Fruit fly (Drosophila melanogaster) whole organism, embryonic: Measurements from ENCODE around the gene CoRest.

Experiments used
- Antp ChIP-seq: fragments of 200-800 bp; sonication (Bioruptor generic); optimal IDR thresholded peaks from 3 replicates; lab custom pipeline; 2016; ENCODE audit warnings: missing biosample characterization, missing genetic modification characterization
- CG1024 ChIP-seq: fragments of 200-800 bp; sonication (Bioruptor generic); IDR thresholded peaks from 2 replicates; pipeline ENCODE4 v1.3.6; 2022; ENCODE audit warnings: missing biosample characterization, missing genetic modification characterization
- CG11398 ChIP-seq: fragments of 200-800 bp; sonication (Bioruptor generic); optimal IDR thresholded peaks from 2 replicates; lab custom pipeline; 2016; ENCODE audit warnings: missing biosample characterization, missing genetic modification characterization
- CG11456 ChIP-seq: fragments of 200-800 bp; sonication (Bioruptor generic); IDR thresholded peaks from 3 replicates; pipeline ENCODE4 v1.3.6; 2022; ENCODE audit warnings: missing biosample characterization, missing genetic modification characterization
- CG11504 ChIP-seq: fragments of 200-800 bp; sonication (Bioruptor generic); optimal IDR thresholded peaks from 3 replicates; lab custom pipeline; 2019; ENCODE audit warnings: missing biosample characterization, mild to moderate bottlenecking, missing genetic modification characterization, moderate library complexity
- CG11723 ChIP-seq: fragments of 200-800 bp; sonication (Bioruptor generic); optimal IDR thresholded peaks from 2 replicates; lab custom pipeline; 2017; ENCODE audit warnings: missing biosample characterization, mild to moderate bottlenecking, missing genetic modification characterization
- CG12659 ChIP-seq: fragments of 200-800 bp; sonication (Bioruptor generic); optimal IDR thresholded peaks from 3 replicates; lab custom pipeline; 2017; ENCODE audit warnings: mild to moderate bottlenecking, missing biosample characterization, missing genetic modification reagents, missing genetic modification characterization
- CG13624 ChIP-seq: fragments of 200-800 bp; sonication (Bioruptor generic); optimal IDR thresholded peaks from 2 replicates; lab custom pipeline; 2016; ENCODE audit warnings: missing biosample characterization, missing genetic modification characterization
- CG14441 ChIP-seq: fragments of 200-800 bp; sonication (Bioruptor generic); IDR thresholded peaks from 2 replicates; pipeline ENCODE4 v1.3.6; 2022; ENCODE audit warnings: missing biosample characterization, missing genetic modification characterization
- CG14965 ChIP-seq: fragments of 200-800 bp; sonication (Bioruptor generic); optimal IDR thresholded peaks from 2 replicates; lab custom pipeline; 2016; ENCODE audit warnings: missing biosample characterization, missing genetic modification characterization, borderline replicate concordance
- CG1603 ChIP-seq: fragments of 200-800 bp; sonication (Bioruptor generic); optimal IDR thresholded peaks from 2 replicates; lab custom pipeline; 2019; ENCODE audit warnings: missing biosample characterization, mild to moderate bottlenecking, missing genetic modification characterization, moderate library complexity
- CG17186 ChIP-seq: fragments of 200-800 bp; sonication (Bioruptor generic); optimal IDR thresholded peaks from 3 replicates; lab custom pipeline; 2017; ENCODE audit warnings: missing biosample characterization, missing genetic modification reagents, missing genetic modification characterization
- CG2120 ChIP-seq: fragments of 200-800 bp; sonication (Bioruptor generic); optimal IDR thresholded peaks from 3 replicates; lab custom pipeline; 2016; ENCODE audit warnings: missing biosample characterization, missing genetic modification characterization
- CG2129 ChIP-seq: fragments of 200-800 bp; sonication (Bioruptor generic); IDR thresholded peaks from 2 replicates; pipeline ENCODE4 v1.3.6; 2022; ENCODE audit warnings: missing biosample characterization, missing genetic modification characterization; ENCODE audit not compliant: partially characterized antibody
- CG2712 ChIP-seq: fragments of 200-800 bp; optimal IDR thresholded peaks from 3 replicates; lab custom pipeline; 2019; ENCODE audit warnings: missing biosample characterization, mild to moderate bottlenecking, missing genetic modification characterization, moderate library complexity
- CG31224 ChIP-seq: fragments of 200-800 bp; sonication (Bioruptor generic); IDR thresholded peaks from 2 replicates; pipeline ENCODE4 v1.3.6; 2022; ENCODE audit warnings: missing biosample characterization, missing genetic modification characterization
- CG42726 ChIP-seq: fragments of 200-800 bp; sonication (Bioruptor generic); IDR thresholded peaks from 2 replicates; pipeline ENCODE4 v1.3.6; 2022; ENCODE audit warnings: missing biosample characterization, missing genetic modification characterization; ENCODE audit not compliant: partially characterized antibody
- CG6175 ChIP-seq: fragments of 200-800 bp; sonication (Bioruptor generic); IDR thresholded peaks from 3 replicates; pipeline ENCODE4 v1.3.6; 2022; ENCODE audit warnings: missing biosample characterization, missing genetic modification characterization
- CG7357 ChIP-seq: fragments of 200-800 bp; sonication (Bioruptor generic); IDR thresholded peaks from 3 replicates; pipeline ENCODE4 v1.3.6; 2022; ENCODE audit warnings: missing biosample characterization, missing genetic modification characterization
- CG8944 ChIP-seq: fragments of 200-800 bp; sonication (Bioruptor generic); optimal IDR thresholded peaks from 3 replicates; lab custom pipeline; 2016; ENCODE audit warnings: missing biosample characterization, missing genetic modification characterization
- CG9437 ChIP-seq: fragments of 200-800 bp; sonication (Bioruptor generic); optimal IDR thresholded peaks from 2 replicates; lab custom pipeline; 2018; ENCODE audit warnings: missing biosample characterization, mild to moderate bottlenecking, missing genetic modification characterization
- Dip3 ChIP-seq: fragments of 200-800 bp; sonication (Bioruptor generic); optimal IDR thresholded peaks from 3 replicates; lab custom pipeline; 2016; ENCODE audit warnings: missing biosample characterization, missing genetic modification characterization
- Ets65A ChIP-seq: fragments of 200-800 bp; sonication (Bioruptor generic); peaks from one replicate; lab custom pipeline; 2016; ENCODE audit warnings: missing biosample characterization, missing genetic modification characterization
- Fer1 ChIP-seq: fragments of 200-800 bp; sonication (Bioruptor generic); optimal IDR thresholded peaks from 2 replicates; lab custom pipeline; 2017; ENCODE audit warnings: missing biosample characterization, mild to moderate bottlenecking, missing genetic modification characterization
- H15 ChIP-seq: fragments of 200-800 bp; sonication (Bioruptor generic); IDR thresholded peaks from 3 replicates; pipeline ENCODE4 v1.3.6; 2022; ENCODE audit warnings: missing biosample characterization, missing genetic modification characterization
- HLH54F ChIP-seq: fragments of 200-800 bp; sonication (Bioruptor generic); optimal IDR thresholded peaks from 3 replicates; lab custom pipeline; 2016; ENCODE audit warnings: missing biosample characterization, missing genetic modification characterization
- HmgZ ChIP-seq: fragments of 200-800 bp; sonication (Bioruptor generic); optimal IDR thresholded peaks from 2 replicates; lab custom pipeline; 2018; ENCODE audit warnings: missing biosample characterization, mild to moderate bottlenecking, missing genetic modification characterization
- Hr3 ChIP-seq: fragments of 200-800 bp; sonication (Bioruptor generic); optimal IDR thresholded peaks from 3 replicates; lab custom pipeline; 2016; ENCODE audit warnings: missing biosample characterization, missing genetic modification characterization
- Med ChIP-seq: fragments of 200-800 bp; sonication (Bioruptor generic); peaks from one replicate; lab custom pipeline; 2016; ENCODE audit warnings: missing biosample characterization, missing genetic modification characterization, mild to moderate bottlenecking, inconsistent platforms, moderate library complexity
- NfI ChIP-seq: fragments of 200-800 bp; sonication (Bioruptor generic); optimal IDR thresholded peaks from 3 replicates; lab custom pipeline; 2018; ENCODE audit warnings: missing biosample characterization, mild to moderate bottlenecking, missing genetic modification characterization, moderate library complexity
- Opbp ChIP-seq: fragments of 200-800 bp; sonication (Bioruptor generic); IDR thresholded peaks from 3 replicates; pipeline ENCODE4 v1.3.6; 2022; ENCODE audit warnings: missing biosample characterization, missing genetic modification characterization; ENCODE audit not compliant: partially characterized antibody
- Sin3A ChIP-seq: fragments of >200 bp; optimal IDR thresholded peaks from 2 replicates; lab custom pipeline; 2018
- Sox102F ChIP-seq: fragments of 200-800 bp; sonication (Bioruptor generic); optimal IDR thresholded peaks from 2 replicates; lab custom pipeline; 2018; ENCODE audit warnings: missing biosample characterization, mild to moderate bottlenecking, missing genetic modification characterization, moderate library complexity
- Sry-δ ChIP-seq: fragments of 200-800 bp; sonication (Bioruptor generic); optimal IDR thresholded peaks from 2 replicates; lab custom pipeline; 2016; ENCODE audit warnings: missing biosample characterization, missing genetic modification characterization
- bcd ChIP-seq: fragments of 200-800 bp; sonication (Bioruptor generic); optimal IDR thresholded peaks from 2 replicates; lab custom pipeline; 2017; ENCODE audit warnings: missing biosample characterization, mild to moderate bottlenecking, missing genetic modification characterization
- bsh ChIP-seq, 2 experiments: fragments of 200-800 bp; sonication (Bioruptor generic); optimal IDR thresholded peaks; 2 replicates each; lab custom pipeline; 2017 to 2018; ENCODE audit warnings: mild to moderate bottlenecking in 2 of 2, missing biosample characterization in 2 of 2, missing genetic modification characterization in 2 of 2, moderate library complexity in 1 of 2
- en ChIP-seq: fragments of 200-800 bp; sonication (Bioruptor generic); optimal IDR thresholded peaks from 2 replicates; lab custom pipeline; 2016; ENCODE audit warnings: missing biosample characterization, missing genetic modification characterization
- ken ChIP-seq: fragments of 200-800 bp; sonication (Bioruptor generic); IDR thresholded peaks from 3 replicates; pipeline ENCODE4 v1.3.6; 2022; ENCODE audit warnings: missing biosample characterization, missing genetic modification characterization
- maf-S ChIP-seq: fragments of 200-800 bp; sonication (Bioruptor generic); optimal IDR thresholded peaks from 2 replicates; lab custom pipeline; 2016; ENCODE audit warnings: missing biosample characterization, missing genetic modification characterization
- mld ChIP-seq: fragments of 200-800 bp; sonication (Bioruptor generic); IDR thresholded peaks from 3 replicates; pipeline ENCODE4 v1.3.6; 2022; ENCODE audit warnings: missing biosample characterization, missing genetic modification characterization; ENCODE audit not compliant: partially characterized antibody
- nau ChIP-seq: fragments of 200-800 bp; sonication (Bioruptor generic); optimal IDR thresholded peaks from 3 replicates; lab custom pipeline; 2017; ENCODE audit warnings: missing biosample characterization, mild to moderate bottlenecking, missing genetic modification characterization, missing genetic modification reagents
- nmo ChIP-seq: fragments of 200-800 bp; sonication (Bioruptor generic); optimal IDR thresholded peaks from 2 replicates; lab custom pipeline; 2018; ENCODE audit warnings: missing biosample characterization, mild to moderate bottlenecking, missing genetic modification characterization, moderate library complexity
- pho ChIP-seq: fragments of 200-800 bp; sonication (Bioruptor generic); optimal IDR thresholded peaks from 2 replicates; lab custom pipeline; 2016; ENCODE audit warnings: missing biosample characterization, missing genetic modification characterization
- prd ChIP-seq, 3 experiments: fragments of >200 bp in 2 of 3; fragments of 200-800 bp in 1 of 3; sonication (Bioruptor generic) in 1 of 3; optimal IDR thresholded peaks in 2 of 3; IDR thresholded peaks in 1 of 3; 2 replicates in 2 of 3; 3 replicates in 1 of 3; pipeline versions ENCODE4 v1.3.6 to Lab custom; 2017 to 2022; ENCODE audit warnings: missing biosample characterization in 1 of 3, missing genetic modification characterization in 1 of 3
- repo ChIP-seq: fragments of 200-800 bp; sonication (Bioruptor generic); optimal IDR thresholded peaks from 2 replicates; lab custom pipeline; 2016; ENCODE audit warnings: missing biosample characterization, missing genetic modification characterization
- sob ChIP-seq: fragments of 200-800 bp; sonication (Bioruptor generic); IDR thresholded peaks from 2 replicates; pipeline ENCODE4 v1.3.6; 2022; ENCODE audit warnings: missing biosample characterization, missing genetic modification characterization
- ssp ChIP-seq: fragments of 200-800 bp; sonication (Bioruptor generic); IDR thresholded peaks from 2 replicates; pipeline ENCODE4 v1.3.6; 2022; ENCODE audit warnings: missing biosample characterization, missing genetic modification characterization
- vnd ChIP-seq: fragments of 200-800 bp; sonication (Bioruptor generic); IDR thresholded peaks from 3 replicates; pipeline ENCODE4 v1.3.6; 2022; ENCODE audit warnings: missing biosample characterization, missing genetic modification characterization; ENCODE audit not compliant: partially characterized antibody

CoRest gene

DNA sequence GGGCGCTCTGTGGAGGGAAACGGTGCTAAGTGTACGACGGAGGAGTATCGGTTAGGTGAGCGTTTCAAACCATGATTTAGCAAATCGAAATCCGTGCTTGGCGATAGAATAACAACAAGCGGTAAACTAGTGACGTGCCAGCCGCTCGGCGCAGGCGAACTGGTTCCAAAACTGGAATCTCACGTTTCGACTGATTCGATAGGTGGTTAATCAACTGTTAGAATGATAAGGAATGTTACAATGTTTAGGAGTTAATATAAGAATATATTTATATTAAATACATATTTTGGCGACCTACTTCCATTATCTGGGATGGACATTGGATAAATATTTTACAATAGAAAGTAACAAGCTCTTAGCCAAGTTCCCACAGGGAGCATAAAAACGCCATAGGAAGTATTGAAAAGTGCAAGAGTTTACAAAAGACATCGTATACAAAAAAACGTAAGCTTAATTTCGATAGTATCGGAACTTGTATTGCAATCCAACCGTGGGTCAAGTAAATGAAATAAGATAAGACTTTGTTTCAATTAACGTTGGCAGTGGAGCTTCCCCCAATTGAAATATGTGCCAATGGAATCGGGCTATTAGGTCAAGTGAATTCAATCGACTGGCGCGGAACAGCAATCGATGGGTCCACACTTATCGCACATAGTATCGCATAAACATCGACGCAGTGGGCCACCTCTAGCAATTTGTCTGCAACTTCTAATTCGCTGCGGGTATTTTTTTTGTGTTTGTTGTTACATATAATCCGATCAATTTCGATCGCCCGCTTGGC, 26.7 kb upstream of the CoRest start, which contains the start of the genes ksh, CG14200 and Pfrx (continued):
- TF ChIP-seq Sry-δ (GFP tag; lab: Kevin White, UChicago) = peak; percentile 97
- TF ChIP-seq nau (GFP tag; lab: Kevin White, UChicago) = no peak
- TF ChIP-seq CG9437 = peak; percentile 47
- peak; percentile 88 for TF ChIP-seq mld (GFP tag; lab: Robert Waterston, UW)
- no peak for TF ChIP-seq CG6175 (GFP tag; lab: Robert Waterston, UW)
- peak; percentile 35 for TF ChIP-seq Antp (GFP tag; lab: Kevin White, UChicago)
- TF ChIP-seq CG2120 (GFP tag; lab: Kevin White, UChicago) = peak; percentile 48
- peak; percentile 41 for TF ChIP-seq CG13624 (GFP tag; lab: Kevin White, UChicago)
- peak; percentile 65 for TF ChIP-seq Hr3 (GFP tag; lab: Kevin White, UChicago)
- peak; percentile 94 for TF ChIP-seq CG42726 (GFP tag; lab: Robert Waterston, UW)
- peak; percentile 25 for TF ChIP-seq CG8944
- peak; percentile 98 for TF ChIP-seq ssp (GFP tag; lab: Robert Waterston, UW)
- TF ChIP-seq NfI = peak; percentile 21
- TF ChIP-seq bcd (GFP tag; lab: Kevin White, UChicago) = peak; percentile 5
- TF ChIP-seq pho (GFP tag; lab: Kevin White, UChicago) = peak; percentile 8
- TF ChIP-seq CG1603 = peak; percentile 56
- peak; percentile 39 for TF ChIP-seq nmo
- peak; percentile 18 for TF ChIP-seq CG2712 (tag; lab: Kevin White, UChicago)
- TF ChIP-seq HmgZ (tag; lab: Kevin White, UChicago) = peak; percentile 22
- TF ChIP-seq CG14441 = 0 out of 2 replicates have a peak, but pooled peaks have one; percentile 12
- TF ChIP-seq CG31224 = no peak
- TF ChIP-seq CG1024 (GFP tag; lab: Robert Waterston, UW) = peak; percentile 70
- peak; percentile 15 for TF ChIP-seq HLH54F (GFP tag; lab: Kevin White, UChicago)
- TF ChIP-seq CG11504 (tag; lab: Kevin White, UChicago) = peak; percentile 23
- peak; percentile 15 for TF ChIP-seq repo (GFP tag; lab: Kevin White, UChicago)
- TF ChIP-seq maf-S = peak; percentile 3
- peak; percentile 89 for TF ChIP-seq Med (GFP tag; lab: Kevin White, UChicago)
- TF ChIP-seq vnd (GFP tag; lab: Robert Waterston, UW) = peak; percentile 88
- TF ChIP-seq Dip3 (GFP tag; lab: Kevin White, UChicago) = peak; percentile 47
- peak; percentile 64 for TF ChIP-seq sob (GFP tag; lab: Robert Waterston, UW)
- TF ChIP-seq Sox102F (GFP tag; lab: Kevin White, UChicago) = no peak
- 0 out of 3 replicates have a peak, but pooled peaks have one; percentile 11 for TF ChIP-seq H15
- 0 out of 3 replicates have a peak, but pooled peaks have one; percentile 51 for TF ChIP-seq CG11456 (GFP tag; lab: Robert Waterston, UW)
- peak; percentile 92 for TF ChIP-seq Opbp
- TF ChIP-seq CG14965 (GFP tag; lab: Kevin White, UChicago) = no peak
- peak; percentile 84 for TF ChIP-seq CG17186 (GFP tag; lab: Kevin White, UChicago)
- TF ChIP-seq Fer1 (GFP tag; lab: Kevin White, UChicago) = no peak
- peak; percentile 59 for TF ChIP-seq CG2129 (GFP tag; lab: Robert Waterston, UW)
- no peak for TF ChIP-seq en
- 0 out of 3 replicates have a peak, but pooled peaks have one; percentile 14 for TF ChIP-seq ken (GFP tag; lab: Robert Waterston, UW)
- TF ChIP-seq CG11398 (GFP tag; lab: Kevin White, UChicago) = no peak
- TF ChIP-seq Sin3A = peak; percentile 39
- no peak for TF ChIP-seq CG11723 (GFP tag; lab: Kevin White, UChicago)
- no peak for TF ChIP-seq bsh (GFP tag; optimal IDR thresholded peaks at IDR 0.05; lab: Kevin White, UChicago)
- TF ChIP-seq CG12659 (GFP tag; lab: Kevin White, UChicago) = peak; percentile 38
- TF ChIP-seq CG7357 (GFP tag; lab: Robert Waterston, UW) = peak; percentile 96
- peak; percentile 30 for TF ChIP-seq Ets65A (GFP tag; lab: Kevin White, UChicago)
- no peak for TF ChIP-seq prd (optimal IDR thresholded peaks at IDR 0.05; lab: Kevin White, UChicago)
- TF ChIP-seq prd (GFP tag; IDR thresholded peaks at IDR 0.05; lab: Robert Waterston, UW) = peak; percentile 57
